Worm (Caenorhabditis elegans) whole organism, mixed stage, embryonic: ENCODE measurements around the gene T01C8.2.
"Not testable (repeated sequence)": the region's sequence is repeated elsewhere in the genome, so short reads cannot be mapped to it uniquely, and the experiment has no call there.

Experiments
- M03D4.4 ChIP-seq: sonication (generic microtip); optimal IDR thresholded peaks from 2 replicates; lab custom pipeline; 2017; ENCODE audit warnings: mild to moderate bottlenecking, missing genetic modification characterization, missing compliant biosample characterization
- ces-1 ChIP-seq: fragments of 150-350 bp; optimal IDR thresholded peaks from 2 replicates; lab custom pipeline; 2014; ENCODE audit warnings: missing biosample characterization, missing genetic modification reagents, missing genetic modification characterization
- cnd-1 ChIP-seq: fragments of 200-800 bp; sonication (Bioruptor generic); optimal IDR thresholded peaks from 2 replicates; lab custom pipeline; 2018; ENCODE audit warnings: mild to moderate bottlenecking, missing genetic modification characterization, missing compliant biosample characterization
- ham-2 ChIP-seq: fragments of 200-800 bp; sonication (Bioruptor generic); optimal IDR thresholded peaks from 2 replicates; lab custom pipeline; 2018; ENCODE audit warnings: mild to moderate bottlenecking, missing genetic modification characterization, missing compliant biosample characterization
- hlh-1 ChIP-seq: fragments of 150-350 bp; optimal IDR thresholded peaks from 2 replicates; lab custom pipeline; 2014; ENCODE audit warnings: missing biosample characterization, missing genetic modification reagents, missing genetic modification characterization
- lin-32 ChIP-seq: fragments of 200-800 bp; sonication (Bioruptor generic); optimal IDR thresholded peaks from 2 replicates; lab custom pipeline; 2018; ENCODE audit warnings: mild to moderate bottlenecking, missing genetic modification characterization, missing compliant biosample characterization
- lsy-2 ChIP-seq: fragments of 150-350 bp; optimal IDR thresholded peaks from 2 replicates; lab custom pipeline; 2014; ENCODE audit warnings: missing biosample characterization, missing genetic modification characterization
- sem-2 ChIP-seq: fragments of 200-800 bp; sonication (Bioruptor generic); optimal IDR thresholded peaks from 2 replicates; lab custom pipeline; 2018; ENCODE audit warnings: mild to moderate bottlenecking, missing genetic modification characterization, missing compliant biosample characterization
- ztf-11 ChIP-seq: fragments of 150-350 bp; optimal IDR thresholded peaks from 2 replicates; lab custom pipeline; 2014; ENCODE audit warnings: missing biosample characterization, missing genetic modification characterization

T01C8.2 gene

DNA sequence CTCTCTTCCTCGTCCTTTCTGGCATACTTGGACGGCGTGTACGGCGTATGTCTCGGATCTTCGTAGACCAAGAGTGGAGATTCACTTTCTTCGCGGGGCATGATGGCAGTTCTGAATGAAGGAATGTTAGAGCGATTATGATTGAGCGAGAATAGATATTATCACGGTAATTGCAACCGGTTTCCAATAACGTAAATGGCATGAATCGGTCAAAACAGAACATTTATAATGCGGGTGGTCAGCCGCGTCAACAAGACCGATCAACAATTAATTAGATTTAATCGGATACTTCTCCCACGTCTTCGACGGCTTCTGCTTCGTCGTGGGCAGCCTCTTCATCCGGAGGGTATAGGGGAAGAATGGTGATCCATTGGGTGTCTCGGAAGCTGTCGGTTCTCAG lies 48.5 kb downstream of the T01C8.2 start, which contains the start of gene F41G4.13:
Gene F41G4.13, minus strand, starts transcription at position 101 of the 400 bp plus-strand sequence.
- TF ChIP-seq M03D4.4 (tag; lab: Kevin White, UChicago); sem-2 (GFP tag; lab: Kevin White, UChicago); lsy-2 (tag; lab: Kevin White, UChicago): not testable (repeated sequence)

DNA sequence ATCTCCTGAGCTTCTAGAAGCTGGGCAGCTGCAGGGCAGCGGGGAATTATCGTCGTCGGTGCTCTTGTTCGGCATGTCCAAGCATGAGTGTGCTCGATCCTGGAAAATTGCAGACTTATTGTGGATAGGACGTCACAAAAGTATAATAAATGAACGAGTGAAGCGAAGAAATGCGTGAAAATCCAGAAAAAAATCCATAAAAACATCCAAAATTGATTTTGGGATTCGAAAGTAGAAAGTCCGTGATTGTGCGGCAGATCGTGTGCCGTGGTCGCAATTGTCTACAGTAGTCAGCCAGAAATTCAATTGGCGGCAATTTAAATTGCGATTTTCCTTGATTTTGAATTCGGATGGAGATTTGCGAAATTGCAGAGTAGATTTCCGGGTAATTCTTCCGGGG lies 50.1 kb downstream of the T01C8.2 start, which contains the start of gene F41G4.7:
Gene F41G4.7, minus strand, starts transcription at position 101 of the 400 bp plus-strand sequence.
- TF ChIP-seq ztf-11 (tag; lab: Kevin White, UChicago) (no peak), ces-1 (GFP tag; lab: Kevin White, UChicago) (no peak), cnd-1 (tag; lab: Kevin White, UChicago) (no peak), hlh-1 (tag; lab: Kevin White, UChicago) (no peak), lsy-2 (tag; lab: Kevin White, UChicago) (no peak), lin-32 (GFP tag; lab: Kevin White, UChicago) (no peak), ham-2 (GFP tag; lab: Kevin White, UChicago) (no peak)
- TF ChIP-seq, all 35 proteins: peak for 0
